Worm (Caenorhabditis elegans): ENCODE results near the gene M01B2.13.

DNA sequence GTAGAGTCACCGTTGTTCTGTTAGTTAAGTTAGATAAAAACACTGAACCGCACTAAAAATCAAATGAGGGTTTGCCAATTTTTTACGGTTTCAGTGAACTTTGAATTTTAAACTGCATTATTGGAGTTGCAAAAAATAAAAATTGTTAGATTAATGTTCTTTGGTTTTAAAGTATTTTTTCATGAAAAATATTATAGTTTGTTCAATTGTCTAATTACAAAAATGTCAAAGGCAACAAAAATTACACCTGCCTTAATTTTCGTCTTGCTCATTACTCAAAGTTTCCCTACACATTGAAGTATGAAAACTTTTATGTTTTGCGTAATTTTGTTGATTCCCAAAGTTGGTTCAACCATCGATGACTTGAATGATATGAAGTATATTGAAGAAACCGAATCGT lies 45.1 kb upstream of the M01B2.13 start, which contains the start of gene irld-62:
- TF ChIP-seq klf-2 (GFP tag; conservative IDR thresholded peaks at IDR 0.05), result no peak
- no peak for TF ChIP-seq ref-1 (GFP tag; conservative IDR thresholded peaks at IDR 0.05)
- no peak for TF ChIP-seq tab-1 (GFP tag; IDR thresholded peaks at IDR 0.05)
- TF ChIP-seq T22C8.4 (GFP tag; IDR thresholded peaks at IDR 0.05), result no peak
- no peak for TF ChIP-seq ztf-29 (GFP tag; IDR thresholded peaks at IDR 0.05)
- no peak for TF ChIP-seq ztf-23 (GFP tag; IDR thresholded peaks at IDR 0.05)
- TF ChIP-seq flt-1 (GFP tag; IDR thresholded peaks at IDR 0.05), result no peak

Measured in whole organism, midembryonic.